Worm (Caenorhabditis elegans) whole organism, L4/young adult: ENCODE results near the gene F48E3.9.

Experiments
- dao-5 ChIP-seq: sonication (generic microtip); optimal IDR thresholded peaks from 2 replicates; lab custom pipeline; 2016; ENCODE audit warnings: missing genotype, missing genetic modification characterization, moderate library complexity, missing compliant biosample characterization
- him-1 ChIP-seq: sonication (generic microtip); optimal IDR thresholded peaks from 2 replicates; lab custom pipeline; 2016; ENCODE audit warnings: missing genotype, missing genetic modification reagents, missing genetic modification characterization, missing compliant biosample characterization

DNA sequence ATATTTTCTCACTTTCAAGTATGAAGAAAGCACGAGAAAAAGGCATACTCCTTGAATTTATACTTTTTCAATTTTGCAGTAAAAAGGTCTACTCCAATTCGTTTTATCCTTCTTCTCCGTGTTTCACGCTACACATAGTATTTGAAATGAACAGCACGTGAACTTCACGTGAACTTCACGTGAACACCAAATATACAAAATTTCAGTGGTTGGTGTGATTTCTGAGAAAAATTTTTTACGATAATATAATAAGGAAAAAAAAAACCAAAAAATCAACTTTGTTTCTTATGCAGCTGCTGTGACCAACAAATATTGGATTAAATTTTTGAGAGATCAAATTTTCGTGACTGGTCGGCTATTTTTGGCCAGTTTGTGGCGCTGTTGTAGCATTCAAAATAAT, 34.4 kb upstream of the F48E3.9 start:
- TF ChIP-seq dao-5 = no peak
- TF ChIP-seq him-1 (tag; lab: Kevin White, UChicago) = no peak
